Worm (Caenorhabditis elegans): Measurements from ENCODE around the gene F38H4.6.

ce11 chrIV:11882534-11882933 is 34.9 kb upstream of the F38H4.6 start:
- no peak for TF ChIP-seq unc-86 (tag; optimal IDR thresholded peaks at IDR 0.05)
- no peak for TF ChIP-seq nhr-12 (tag; optimal IDR thresholded peaks at IDR 0.05)
- TF ChIP-seq mep-1 (tag; optimal IDR thresholded peaks at IDR 0.05), result no peak
- no peak for TF ChIP-seq fos-1 (tag; optimal IDR thresholded peaks at IDR 0.05)
- no peak for TF ChIP-seq ceh-90 (tag; optimal IDR thresholded peaks at IDR 0.05)
- no peak for TF ChIP-seq elt-2 (tag; optimal IDR thresholded peaks at IDR 0.05)
- TF ChIP-seq snpc-4 (tag; optimal IDR thresholded peaks at IDR 0.05), result no peak
- no peak for TF ChIP-seq unc-30 (tag; optimal IDR thresholded peaks at IDR 0.05)
- no peak for TF ChIP-seq nhr-47 (tag; optimal IDR thresholded peaks at IDR 0.05)
- no peak for TF ChIP-seq unc-130 (tag; optimal IDR thresholded peaks at IDR 0.05)
- no peak for TF ChIP-seq hlh-4 (tag; optimal IDR thresholded peaks at IDR 0.05)
- TF ChIP-seq ceh-82 (tag; optimal IDR thresholded peaks at IDR 0.05), result no peak
- TF ChIP-seq egl-27 (tag; optimal IDR thresholded peaks at IDR 0.05), result no peak
- no peak for TF ChIP-seq lin-15B (tag; optimal IDR thresholded peaks at IDR 0.05)
